Worm (Caenorhabditis elegans): ENCODE data around the gene str-32.

DNA sequence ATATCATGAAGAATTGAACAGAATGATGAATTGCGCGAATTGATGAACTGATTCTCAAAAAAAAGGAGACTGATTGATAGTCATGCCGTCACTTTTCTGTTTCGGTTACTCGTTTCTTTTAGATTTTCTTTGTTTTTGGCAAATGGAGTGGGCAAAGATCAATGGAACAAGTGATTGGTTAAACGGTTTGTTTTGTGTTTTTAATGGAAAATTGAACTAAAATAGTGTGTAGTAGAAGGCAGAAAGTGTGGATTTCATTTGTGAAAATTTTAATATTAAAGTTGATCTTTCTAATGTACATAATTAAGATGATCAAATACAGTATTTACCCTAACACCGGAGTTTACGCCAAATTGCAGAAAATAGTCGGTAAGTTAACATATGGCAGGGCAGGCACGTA lies 41.4 kb downstream of the str-32 start, which contains the start of gene nas-9:
- TF ChIP-seq ztf-29 (GFP tag; IDR thresholded peaks at IDR 0.05), result no peak
- TF ChIP-seq flt-1 (GFP tag; IDR thresholded peaks at IDR 0.05), result no peak
- no peak for TF ChIP-seq klf-2 (GFP tag; conservative IDR thresholded peaks at IDR 0.05)
- TF ChIP-seq ztf-23 (GFP tag; IDR thresholded peaks at IDR 0.05), result no peak
- no peak for TF ChIP-seq cog-1 (tag; optimal IDR thresholded peaks at IDR 0.05)
- no peak for TF ChIP-seq ref-1 (GFP tag; conservative IDR thresholded peaks at IDR 0.05)
- no peak for TF ChIP-seq med-1 (GFP tag; optimal IDR thresholded peaks at IDR 0.05; ENCODE audit: insufficient read depth)
- no peak for TF ChIP-seq T22C8.4 (GFP tag; IDR thresholded peaks at IDR 0.05)

All from whole organism, midembryonic.